Worm (Caenorhabditis elegans) whole organism, midembryonic: ENCODE measurements around the gene F10C2.7.

Source experiments
- T22C8.4 ChIP-seq: fragments of 200-800 bp; sonication (Bioruptor generic); IDR thresholded peaks from 2 replicates; pipeline ENCODE4 v1.3.6; 2022; ENCODE audit warnings: missing genetic modification characterization, missing compliant biosample characterization
- cog-1 ChIP-seq: sonication (generic microtip); optimal IDR thresholded peaks from 2 replicates; lab custom pipeline; 2016; ENCODE audit warnings: missing genetic modification characterization, missing compliant biosample characterization
- flt-1 ChIP-seq: fragments of 200-800 bp; sonication (Bioruptor generic); IDR thresholded peaks from 2 replicates; pipeline ENCODE4 v1.3.6; 2022; ENCODE audit warnings: missing genetic modification characterization, missing compliant biosample characterization
- klf-2 ChIP-seq: fragments of 200-800 bp; sonication (Bioruptor generic); conservative IDR thresholded peaks from 2 replicates; pipeline ENCODE4 v1.3.6; 2022; ENCODE audit warnings: missing genetic modification reagents, missing genetic modification characterization, missing compliant biosample characterization
- med-1 ChIP-seq: sonication (generic microtip); optimal IDR thresholded peaks from 2 replicates; lab custom pipeline; 2017; ENCODE audit warnings: missing genetic modification characterization, mild to moderate bottlenecking, missing compliant biosample characterization, antibody characterized with exemption, missing genetic modification reagents; ENCODE audit not compliant: insufficient read depth
- ref-1 ChIP-seq: fragments of 200-800 bp; sonication (Bioruptor generic); conservative IDR thresholded peaks from 2 replicates; pipeline ENCODE4 v1.3.6; 2022; ENCODE audit warnings: missing genetic modification reagents, missing genetic modification characterization, missing compliant biosample characterization
- tab-1 ChIP-seq: fragments of 200-800 bp; sonication (Bioruptor generic); IDR thresholded peaks from 2 replicates; pipeline ENCODE4 v1.3.6; 2022; ENCODE audit warnings: missing genetic modification characterization, missing compliant biosample characterization
- ztf-23 ChIP-seq: fragments of 200-800 bp; sonication (Bioruptor generic); IDR thresholded peaks from 2 replicates; pipeline ENCODE4 v1.3.6; 2022; ENCODE audit warnings: missing genetic modification reagents, missing genetic modification characterization, missing compliant biosample characterization
- ztf-29 ChIP-seq: fragments of 200-800 bp; sonication (Bioruptor generic); IDR thresholded peaks from 2 replicates; pipeline ENCODE4 v1.3.6; 2022; ENCODE audit warnings: missing genetic modification reagents, missing genetic modification characterization, missing compliant biosample characterization

The F10C2.7 gene

DNA sequence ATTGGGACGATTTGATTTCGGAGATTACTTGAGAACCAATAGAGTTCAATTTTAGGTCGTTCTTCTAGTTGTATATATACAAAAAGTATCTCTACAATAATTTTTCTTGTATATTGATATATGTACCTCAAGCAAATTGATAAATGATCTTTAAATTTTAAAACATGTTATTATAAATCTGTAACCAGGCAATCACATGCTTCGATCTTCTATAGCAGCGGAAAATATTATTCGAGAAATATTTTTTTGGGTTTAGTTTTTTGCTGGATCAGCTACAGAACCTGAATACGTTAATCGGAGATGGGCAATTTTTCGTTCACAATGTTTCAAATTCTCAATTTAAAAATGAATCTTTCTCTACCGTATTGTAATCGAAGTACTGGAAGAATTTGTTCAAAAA is 35.1 kb downstream of the F10C2.7 start, which contains the start of gene R07B7.12:
Gene R07B7.12 (plus strand): TSS at position 301 of the 400 bp plus-strand sequence.
- no peak for TF ChIP-seq T22C8.4 (GFP tag; lab: Robert Waterston, UW)
- TF ChIP-seq ref-1 (GFP tag; lab: Robert Waterston, UW): no peak
- no peak for TF ChIP-seq ztf-29
- TF ChIP-seq tab-1: no peak
- TF ChIP-seq cog-1 (tag; lab: Kevin White, UChicago): no peak
- TF ChIP-seq flt-1 (GFP tag; lab: Robert Waterston, UW): no peak
- no peak for TF ChIP-seq med-1
- TF ChIP-seq klf-2: no peak
- no peak for TF ChIP-seq ztf-23

DNA sequence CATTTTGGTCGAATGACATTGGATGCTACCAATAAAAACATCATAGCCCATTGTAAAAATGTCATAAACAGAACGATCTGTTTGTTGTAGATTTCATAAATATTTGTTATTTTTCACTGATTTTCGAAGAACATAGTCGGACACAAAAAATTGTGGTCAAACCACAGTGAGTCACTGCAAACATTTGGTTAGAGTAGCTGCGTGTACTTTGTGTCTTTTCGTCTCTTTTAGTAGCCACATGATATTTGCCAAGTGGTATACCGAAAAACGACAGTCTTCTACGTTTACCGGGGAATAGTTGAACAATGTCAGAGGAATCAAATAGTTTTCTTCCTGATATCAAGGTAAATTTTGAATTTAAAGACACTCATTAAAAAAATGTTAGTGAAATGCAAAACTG is 38.1 kb downstream of the F10C2.7 start, which contains the start of gene nhr-206:
Gene nhr-206 (plus strand): TSS at position 248 of the 400 bp plus-strand sequence.
- TF ChIP-seq T22C8.4 (GFP tag; lab: Robert Waterston, UW) (no peak), tab-1 (no peak), cog-1 (tag; lab: Kevin White, UChicago) (no peak), ztf-23 (no peak), flt-1 (GFP tag; lab: Robert Waterston, UW) (no peak)

DNA sequence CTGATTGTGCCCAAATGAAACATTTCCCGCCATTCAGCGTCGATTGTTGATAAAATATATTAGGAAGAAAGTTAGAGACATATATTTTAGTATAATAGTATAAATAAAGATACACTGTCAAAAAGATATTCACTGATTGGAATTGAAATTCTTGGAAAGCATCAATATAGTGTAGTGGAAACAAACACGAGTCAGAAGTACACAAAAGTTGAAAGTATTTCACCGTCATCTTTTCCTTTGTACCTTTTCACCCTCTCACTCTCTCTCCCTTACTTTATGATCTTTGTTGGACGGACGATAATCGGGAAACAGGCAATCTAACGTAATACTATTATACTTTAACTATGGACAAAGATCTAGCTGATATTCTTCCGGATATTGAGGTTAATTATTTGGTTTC is 40.3 kb downstream of the F10C2.7 start, which contains the start of gene nhr-208:
Gene nhr-208 (plus strand): TSS at position 288 of the 400 bp plus-strand sequence.
- TF ChIP-seq med-1 (no peak), ztf-23 (no peak), T22C8.4 (GFP tag; lab: Robert Waterston, UW) (no peak), cog-1 (tag; lab: Kevin White, UChicago) (no peak), ztf-29 (no peak), flt-1 (GFP tag; lab: Robert Waterston, UW) (no peak), klf-2 (no peak), tab-1 (no peak), ref-1 (GFP tag; lab: Robert Waterston, UW) (no peak)

DNA sequence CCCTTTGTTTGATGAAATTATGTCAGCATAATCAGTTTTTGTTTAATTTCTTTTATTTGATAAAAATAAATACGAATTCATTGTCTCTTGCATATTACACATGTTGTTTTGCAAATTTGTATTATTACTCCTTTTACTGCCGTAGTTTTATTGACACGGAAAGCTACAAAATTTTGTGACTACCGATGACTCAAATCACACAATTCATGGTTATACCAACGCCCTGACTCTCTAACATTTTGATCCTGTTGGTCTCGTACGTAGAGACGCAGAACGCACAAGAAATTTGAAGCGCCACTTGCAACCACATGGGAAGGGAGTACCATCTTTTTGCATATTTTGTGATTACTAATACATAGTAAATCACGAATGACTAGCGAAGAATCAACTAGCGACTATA is 42.2 kb downstream of the F10C2.7 start, which contains the start of gene nhr-207:
Gene nhr-207 (plus strand): TSS at position 282 of the 400 bp plus-strand sequence.
- TF ChIP-seq ztf-23 (no peak), ref-1 (GFP tag; lab: Robert Waterston, UW) (no peak), med-1 (no peak), tab-1 (no peak), cog-1 (tag; lab: Kevin White, UChicago) (no peak), ztf-29 (no peak), flt-1 (GFP tag; lab: Robert Waterston, UW) (no peak), klf-2 (no peak), T22C8.4 (GFP tag; lab: Robert Waterston, UW) (no peak)

DNA sequence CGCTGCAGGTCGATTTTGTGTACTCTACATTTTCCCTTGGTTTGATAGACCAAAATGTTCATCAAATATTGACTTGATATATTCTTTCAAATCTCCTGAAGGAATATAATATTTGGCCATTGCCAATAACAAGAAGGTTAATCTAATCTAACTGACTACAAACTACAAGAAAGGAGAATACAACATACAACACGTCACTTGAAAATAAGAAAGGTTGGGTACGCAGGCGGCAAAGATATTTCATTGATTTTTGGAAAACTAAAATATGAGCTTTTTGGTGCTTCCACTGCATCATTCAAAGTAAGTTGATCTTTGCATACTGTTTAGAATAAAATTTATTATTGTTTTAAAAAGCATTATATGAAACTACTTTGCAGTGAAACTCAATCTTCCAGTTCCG is 44.4 kb downstream of the F10C2.7 start, which contains the start of gene nhr-209:
Gene nhr-209 (plus strand): TSS at position 27 of the 400 bp plus-strand sequence.
- TF ChIP-seq klf-2: no peak
- TF ChIP-seq cog-1 (tag; lab: Kevin White, UChicago): no peak
- no peak for TF ChIP-seq med-1
- no peak for TF ChIP-seq ztf-29
- TF ChIP-seq ref-1 (GFP tag; lab: Robert Waterston, UW): no peak
- TF ChIP-seq T22C8.4 (GFP tag; lab: Robert Waterston, UW): no peak
- TF ChIP-seq tab-1: no peak
- TF ChIP-seq ztf-23: no peak
- TF ChIP-seq flt-1 (GFP tag; lab: Robert Waterston, UW): no peak

DNA sequence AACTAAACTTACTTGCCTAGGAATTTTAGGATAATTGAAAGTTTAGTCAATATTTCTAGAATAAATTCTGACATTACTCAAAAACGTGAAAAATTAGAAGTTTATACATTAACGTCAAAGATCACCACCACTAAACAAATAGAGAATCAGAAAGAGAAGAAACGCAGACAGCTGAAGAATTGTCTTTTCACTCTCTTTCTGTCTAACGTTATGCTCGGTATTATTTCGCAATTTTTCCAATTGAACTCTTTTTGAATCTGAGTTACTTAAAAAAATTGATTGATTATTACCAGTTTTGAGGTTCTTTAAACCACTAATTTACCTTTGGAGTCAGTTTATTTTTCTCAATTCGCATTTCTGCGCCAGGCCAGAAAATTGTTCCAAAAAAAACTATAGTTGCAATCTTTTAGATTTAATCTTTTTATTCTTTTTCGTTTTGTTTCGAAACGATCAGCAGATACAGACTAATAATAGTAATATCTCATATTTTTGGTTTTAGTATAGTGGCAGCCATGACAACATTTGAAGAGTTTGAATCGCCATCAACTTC is 47.2 kb downstream of the F10C2.7 start, which contains the start of gene nhr-154:
Gene nhr-154 (plus strand): TSS at position 500 of the 550 bp plus-strand sequence.
- TF ChIP-seq flt-1 (GFP tag; lab: Robert Waterston, UW): no peak
- no peak for TF ChIP-seq klf-2
- TF ChIP-seq ztf-23: no peak

DNA sequence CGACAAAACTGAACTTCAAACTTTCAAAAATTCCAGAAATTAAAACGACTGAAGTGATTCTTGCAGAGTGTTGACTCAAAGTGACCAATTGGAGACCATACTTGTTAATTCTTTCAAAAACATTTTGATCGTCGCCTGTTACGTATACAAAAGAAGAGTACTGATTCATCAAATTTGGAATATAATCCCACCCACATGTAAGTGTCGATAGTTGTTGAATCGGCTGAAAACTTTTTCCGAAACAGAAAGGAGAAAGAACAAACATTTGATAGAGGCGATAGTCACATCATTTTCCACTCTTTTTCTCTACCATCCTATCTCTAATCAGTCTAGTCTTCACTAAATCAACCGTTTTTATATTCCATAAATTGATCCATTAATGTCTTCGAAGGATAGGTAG is 50.2 kb downstream of the F10C2.7 start, which contains the start of gene nhr-153:
Gene nhr-153 (plus strand): TSS at position 301 of the 400 bp plus-strand sequence.
- no peak for TF ChIP-seq cog-1 (tag; lab: Kevin White, UChicago)
